Fruit fly (Drosophila melanogaster): Measurements from ENCODE around the gene CG43798.
A peak's percentile ranks its signal among the peaks of the same experiment; 100 is the strongest.

CG43798 gene

DNA sequence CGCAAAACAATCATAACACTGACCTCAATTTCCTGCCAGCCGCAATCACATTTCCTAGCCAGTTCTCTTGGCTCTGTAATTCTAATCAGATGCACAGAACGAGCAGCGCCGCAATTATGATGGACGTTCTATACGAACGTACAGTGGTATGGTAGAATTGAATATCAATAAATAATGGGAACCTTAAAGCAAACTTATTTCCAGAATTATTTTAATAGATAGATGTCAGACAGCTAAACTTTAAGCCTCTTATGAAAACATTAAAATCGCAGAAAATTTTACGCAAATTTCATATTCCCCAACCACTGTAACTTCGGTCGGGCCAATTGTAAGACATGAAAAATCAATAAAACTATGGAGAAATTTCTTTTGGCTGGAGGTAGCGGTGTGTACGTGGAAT lies 27.7 kb upstream of the CG43798 start (continued):
- no peak for TF ChIP-seq fd59A (GFP tag; optimal IDR thresholded peaks at IDR 0.05)
- peak; percentile 23 for TF ChIP-seq Lpt (GFP tag; optimal IDR thresholded peaks at IDR 0.05)
- TF ChIP-seq CG8119 (GFP tag; IDR thresholded peaks at IDR 0.05), result peak; percentile 78
- peak; percentile 41 for TF ChIP-seq achi (GFP tag; optimal IDR thresholded peaks at IDR 0.05)
- TF ChIP-seq svp (GFP tag), result peak; percentile 49
- no peak for TF ChIP-seq Sox15 (GFP tag; optimal IDR thresholded peaks at IDR 0.05)
- TF ChIP-seq CG3032 (tag; optimal IDR thresholded peaks at IDR 0.05), result no peak
- no peak for TF ChIP-seq Hr39 (GFP tag; optimal IDR thresholded peaks at IDR 0.05)

dm6 chr2L:4621926-4622325 lies 24.9 kb upstream of the CG43798 start:
- TF ChIP-seq CG6276 (GFP tag; optimal IDR thresholded peaks at IDR 0.05) (peak; percentile 14), CG8632 (GFP tag; optimal IDR thresholded peaks at IDR 0.05) (no peak), net (GFP tag; optimal IDR thresholded peaks at IDR 0.05) (no peak), CG15336 (GFP tag; IDR thresholded peaks at IDR 0.05) (peak; percentile 30; the same call in 1 of the 2 replicates), fd59A (GFP tag; optimal IDR thresholded peaks at IDR 0.05) (no peak), Met (GFP tag; optimal IDR thresholded peaks at IDR 0.05) (peak; percentile 28), Sox102F (GFP tag; optimal IDR thresholded peaks at IDR 0.05) (no peak), CG34406 (GFP tag; optimal IDR thresholded peaks at IDR 0.05) (no peak), CG3032 (tag; optimal IDR thresholded peaks at IDR 0.05) (no peak), Hr4 (GFP tag; optimal IDR thresholded peaks at IDR 0.05) (peak; percentile 14), pdm3 (GFP tag; optimal IDR thresholded peaks at IDR 0.05) (peak; percentile 10), OdsH (GFP tag; optimal IDR thresholded peaks at IDR 0.05) (peak; percentile 19), CG4318 (GFP tag; optimal IDR thresholded peaks at IDR 0.05) (peak; percentile 23), CG3919 (GFP tag; optimal IDR thresholded peaks at IDR 0.05) (no peak), Hr39 (GFP tag; optimal IDR thresholded peaks at IDR 0.05) (peak; percentile 28), CG32006 (GFP tag; optimal IDR thresholded peaks at IDR 0.05) (peak; percentile 31), Blimp-1 (GFP tag; optimal IDR thresholded peaks at IDR 0.05) (no peak), CG10669 (GFP tag; optimal IDR thresholded peaks at IDR 0.05) (no peak), Ets21C (GFP tag; optimal IDR thresholded peaks at IDR 0.05) (no peak), Ets96B (tag; optimal IDR thresholded peaks at IDR 0.05) (no peak), achi (GFP tag; optimal IDR thresholded peaks at IDR 0.05) (peak; percentile 11), Eip93F (GFP tag; optimal IDR thresholded peaks at IDR 0.05) (no peak), ss (GFP tag; optimal IDR thresholded peaks at IDR 0.05) (no peak), Sox14 (GFP tag; optimal IDR thresholded peaks at IDR 0.05) (peak; percentile 33), CG8319 (GFP tag; optimal IDR thresholded peaks at IDR 0.05) (no peak), fkh (GFP tag; optimal IDR thresholded peaks at IDR 0.05) (no peak), svp (GFP tag) (peak; percentile 5), topi (GFP tag; optimal IDR thresholded peaks at IDR 0.05) (no peak), CG11762 (GFP tag; optimal IDR thresholded peaks at IDR 0.05; ENCODE audit: insufficient read depth) (no peak), fd85E (GFP tag; optimal IDR thresholded peaks at IDR 0.05) (no peak), CG10631 (GFP tag; optimal IDR thresholded peaks at IDR 0.05) (peak; percentile 28), Eip78C (GFP tag) (peak; percentile 32), CG6808 (GFP tag; optimal IDR thresholded peaks at IDR 0.05) (no peak), CG9139 (GFP tag; optimal IDR thresholded peaks at IDR 0.05) (no peak), CG8119 (GFP tag; IDR thresholded peaks at IDR 0.05) (no peak), eg (GFP tag; IDR thresholded peaks at IDR 0.05) (0 out of 3 replicates have a peak, but pooled peaks have one; percentile 29), spab (GFP tag; optimal IDR thresholded peaks at IDR 0.05) (no peak), lz (GFP tag; optimal IDR thresholded peaks at IDR 0.05) (peak; percentile 10), cyc (GFP tag; optimal IDR thresholded peaks at IDR 0.05) (no peak), CG6854 (GFP tag; optimal IDR thresholded peaks at IDR 0.05) (no peak), Smox (GFP tag; optimal IDR thresholded peaks at IDR 0.05) (no peak), CG6792 (GFP tag; optimal IDR thresholded peaks at IDR 0.05) (no peak), Gug (GFP tag; IDR thresholded peaks at IDR 0.05) (no peak), acj6 (GFP tag; optimal IDR thresholded peaks at IDR 0.05) (no peak), CG6163 (GFP tag; IDR thresholded peaks at IDR 0.05) (0 out of 3 replicates have a peak, but pooled peaks have one; percentile 17), CG31627 (GFP tag; optimal IDR thresholded peaks at IDR 0.05) (peak; percentile 13), CG16779 (tag; optimal IDR thresholded peaks at IDR 0.05) (no peak), esn (GFP tag; optimal IDR thresholded peaks at IDR 0.05) (peak; percentile 27)
